Worm (Caenorhabditis elegans) whole organism, early embryonic: ENCODE data around the gene fbxa-9.

ENCODE experiments used
- B0310.2 ChIP-seq: sonication (generic microtip); optimal IDR thresholded peaks from 2 replicates; lab custom pipeline; 2016; ENCODE audit warnings: mild to moderate bottlenecking, missing genetic modification characterization, missing compliant biosample characterization
- F13C5.2 ChIP-seq: sonication (generic microtip); optimal IDR thresholded peaks from 2 replicates; lab custom pipeline; 2017; ENCODE audit warnings: mild to moderate bottlenecking, missing genetic modification characterization, inconsistent platforms, missing compliant biosample characterization
- aly-1 ChIP-seq: sonication (generic microtip); optimal IDR thresholded peaks from 2 replicates; lab custom pipeline; 2016; ENCODE audit warnings: missing genetic modification characterization, missing compliant biosample characterization
- ama-1 ChIP-seq: fragments of 150-350 bp; optimal IDR thresholded peaks from 2 replicates; lab custom pipeline; 2014
- ceh-36 ChIP-seq: sonication (generic microtip); optimal IDR thresholded peaks from 2 replicates; lab custom pipeline; 2016; ENCODE audit warnings: missing genetic modification characterization, inconsistent platforms, missing compliant biosample characterization
- ets-7 ChIP-seq: sonication (generic microtip); optimal IDR thresholded peaks from 2 replicates; lab custom pipeline; 2016; ENCODE audit warnings: missing genotype, missing genetic modification characterization, missing compliant biosample characterization
- flt-1 ChIP-seq: fragments of 200-800 bp; sonication (Bioruptor generic); IDR thresholded peaks from 2 replicates; pipeline ENCODE4 v1.3.6; 2022; ENCODE audit warnings: missing genetic modification characterization, missing compliant biosample characterization
- hmg-4 ChIP-seq: fragments of 200-800 bp; sonication (Bioruptor generic); optimal IDR thresholded peaks from 2 replicates; lab custom pipeline; 2018; ENCODE audit warnings: mild to moderate bottlenecking, missing genetic modification characterization, missing compliant biosample characterization
- hnd-1 ChIP-seq: sonication (generic microtip); optimal IDR thresholded peaks from 2 replicates; lab custom pipeline; 2016; ENCODE audit warnings: missing genetic modification characterization, missing compliant biosample characterization
- pes-1 ChIP-seq: fragments of 200-800 bp; sonication (Bioruptor generic); IDR thresholded peaks from 2 replicates; pipeline ENCODE4 v1.3.6; 2022; ENCODE audit warnings: missing genetic modification reagents, missing genetic modification characterization, missing compliant biosample characterization
- scrt-1 ChIP-seq: fragments of 200-800 bp; sonication (Bioruptor generic); IDR thresholded peaks from 2 replicates; pipeline ENCODE4 v1.3.6; 2022; ENCODE audit warnings: missing genetic modification characterization, missing compliant biosample characterization
- tbx-37 ChIP-seq: fragments of 200-800 bp; sonication (Bioruptor generic); conservative IDR thresholded peaks from 2 replicates; pipeline ENCODE4 v1.3.6; 2022; ENCODE audit warnings: missing genetic modification reagents, missing genetic modification characterization, missing compliant biosample characterization
- tra-4 ChIP-seq: sonication (generic microtip); optimal IDR thresholded peaks from 2 replicates; lab custom pipeline; 2017; ENCODE audit warnings: missing genetic modification characterization, missing compliant biosample characterization

ce11 chrIII:2255522-2255921, 10.9 kb upstream of the fbxa-9 start, which contains the start of gene fbxa-71:
- TF ChIP-seq tra-4, result no peak
- no peak for TF ChIP-seq scrt-1 (GFP tag; lab: Robert Waterston, UW)
- TF ChIP-seq aly-1, result no peak
- no peak for TF ChIP-seq ets-7
- no peak for TF ChIP-seq tbx-37
- no peak for TF ChIP-seq F13C5.2 (tag; lab: Kevin White, UChicago)
- TF ChIP-seq ama-1 (lab: Kevin White, UChicago), result no peak
- no peak for TF ChIP-seq flt-1 (GFP tag; lab: Robert Waterston, UW)
- no peak for TF ChIP-seq pes-1 (GFP tag; lab: Robert Waterston, UW)
- no peak for TF ChIP-seq ceh-36 (tag; lab: Kevin White, UChicago)
- TF ChIP-seq hnd-1, result no peak
- no peak for TF ChIP-seq hmg-4 (GFP tag; lab: Kevin White, UChicago)
- TF ChIP-seq B0310.2 (tag; lab: Kevin White, UChicago), result no peak
